Worm (Caenorhabditis elegans) whole organism, mixed stage, embryonic: Measurements from ENCODE around the gene nspd-3.

ENCODE experiments used
- blmp-1 ChIP-seq: fragments of 150-350 bp; optimal IDR thresholded peaks from 2 replicates; lab custom pipeline; 2014; ENCODE audit warnings: missing biosample characterization, missing genetic modification characterization
- ceh-39 ChIP-seq: fragments of 150-350 bp; optimal IDR thresholded peaks from 2 replicates; lab custom pipeline; 2014; ENCODE audit warnings: missing biosample characterization, missing genetic modification characterization
- nhr-237 ChIP-seq: fragments of 150-350 bp; optimal IDR thresholded peaks from 2 replicates; lab custom pipeline; 2014; ENCODE audit warnings: missing biosample characterization, missing genetic modification characterization

- TF ChIP-seq ceh-39 (tag; lab: Kevin White, UChicago): peak; percentile 68
- no peak for TF ChIP-seq blmp-1 (tag; lab: Kevin White, UChicago)
- no peak for TF ChIP-seq nhr-237 (tag; lab: Kevin White, UChicago)
Measured at ce11 chrIV:5169335-5169734, 6.5 kb upstream of the nspd-3 start.
